Worm (Caenorhabditis elegans): ENCODE measurements around the gene C03B8.3.

DNA sequence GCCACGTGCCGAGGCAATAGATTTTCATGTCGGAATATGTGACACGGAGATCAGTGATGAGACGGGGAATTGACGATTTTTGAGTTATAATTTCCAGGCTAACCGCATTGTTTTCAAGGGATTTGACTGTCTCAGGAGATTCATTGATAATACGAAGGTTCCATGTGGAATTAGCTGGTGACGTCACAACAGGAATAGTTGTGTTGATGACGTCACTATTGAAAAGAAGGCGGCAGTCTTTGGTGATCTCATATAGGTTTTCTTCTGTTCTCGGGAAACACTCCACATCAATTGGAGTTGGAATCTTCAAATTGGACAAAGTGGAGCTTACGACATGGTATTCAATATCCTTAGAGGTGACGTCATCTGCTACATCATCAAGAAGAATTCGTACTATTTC lies 31.1 kb downstream of the C03B8.3 start:
- TF ChIP-seq elt-2 (tag; optimal IDR thresholded peaks at IDR 0.05) (no peak), pat-9 (tag; optimal IDR thresholded peaks at IDR 0.05) (no peak), pha-4 (tag; optimal IDR thresholded peaks at IDR 0.05) (no peak), fax-1 (tag; optimal IDR thresholded peaks at IDR 0.05) (no peak), F13H6.1 (tag; optimal IDR thresholded peaks at IDR 0.05) (no peak), tbx-7 (tag; optimal IDR thresholded peaks at IDR 0.05) (no peak), ceh-30 (tag; optimal IDR thresholded peaks at IDR 0.05) (no peak), ama-1 (optimal IDR thresholded peaks at IDR 0.05) (no peak), ceh-19 (GFP tag; optimal IDR thresholded peaks at IDR 0.05) (no peak)
